Fruit fly (Drosophila melanogaster): Measurements from ENCODE around the gene snf.

snf gene

DNA sequence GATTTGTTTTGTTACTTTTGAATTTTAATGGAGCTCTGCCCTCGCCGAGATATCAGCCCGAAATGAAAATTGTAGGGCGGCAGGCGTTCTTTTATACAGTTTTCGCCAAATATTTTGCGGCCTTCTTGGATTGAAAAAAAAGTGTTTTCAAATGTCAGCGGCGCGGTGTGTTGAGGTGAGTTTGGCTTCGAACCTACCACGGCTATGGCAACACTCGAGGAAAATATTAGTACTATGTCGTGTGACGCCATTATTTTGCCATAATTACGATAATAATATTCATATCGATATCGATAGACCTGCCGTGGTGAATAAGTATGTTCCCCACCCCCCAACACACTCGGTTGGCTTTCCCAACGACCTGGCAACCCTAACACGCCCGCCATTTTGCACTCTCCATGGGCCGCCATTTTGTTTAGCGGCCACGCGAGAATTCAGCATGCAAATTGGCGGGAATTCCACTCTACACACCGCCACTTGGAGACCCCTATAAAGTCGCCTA, 2.8 kb downstream of the snf start, which contains the start of the genes TrxT and dhd (continued):
- TF ChIP-seq unc-4 (GFP tag; IDR thresholded peaks at IDR 0.05; ENCODE audit: partially characterized antibody) (peak; percentile 65), tio (GFP tag; optimal IDR thresholded peaks at IDR 0.05) (no peak), knrl (GFP tag; IDR thresholded peaks at IDR 0.05; ENCODE audit: partially characterized antibody) (peak; percentile 40; the same call in 2 of the 3 replicates), CG9727 (GFP tag; optimal IDR thresholded peaks at IDR 0.05) (peak; percentile 21), ato (GFP tag; IDR thresholded peaks at IDR 0.05; ENCODE audit: partially characterized antibody) (peak; percentile 47; the same call in 1 of the 2 replicates), CHES-1-like (GFP tag; optimal IDR thresholded peaks at IDR 0.05) (peak; percentile 38), lmd (GFP tag; IDR thresholded peaks at IDR 0.05) (peak; percentile 42; the same call in 1 of the 2 replicates), nmo (GFP tag; optimal IDR thresholded peaks at IDR 0.05) (peak; percentile 46), Pdp1 (GFP tag; optimal IDR thresholded peaks at IDR 0.05) (peak in 1 of 2 experiments; percentile 25), Drgx (GFP tag; IDR thresholded peaks at IDR 0.05) (peak; percentile 69), CG2712 (tag; optimal IDR thresholded peaks at IDR 0.05) (no peak), vnd (GFP tag; IDR thresholded peaks at IDR 0.05; ENCODE audit: partially characterized antibody) (0 out of 3 replicates have a peak, but pooled peaks have one; percentile 11), onecut (GFP tag; IDR thresholded peaks at IDR 0.05) (0 out of 2 replicates have a peak, but pooled peaks have one; percentile 16), wek (GFP tag; optimal IDR thresholded peaks at IDR 0.05) (no peak), CG17829 (tag; optimal IDR thresholded peaks at IDR 0.05) (no peak), prd (optimal IDR thresholded peaks at IDR 0.05) (no peak), prd (GFP tag; IDR thresholded peaks at IDR 0.05) (peak; percentile 39; the same call in 1 of the 3 replicates), CG13424 (tag; optimal IDR thresholded peaks at IDR 0.05) (peak; percentile 6), Nf-YA (GFP tag; IDR thresholded peaks at IDR 0.05) (no peak), CG4328 (GFP tag; optimal IDR thresholded peaks at IDR 0.05) (no peak), Ravus (GFP tag; IDR thresholded peaks at IDR 0.05) (no peak), Ets65A (GFP tag) (no peak), yki (optimal IDR thresholded peaks at IDR 0.05) (no peak), Atf6 (GFP tag; IDR thresholded peaks at IDR 0.05) (0 out of 2 replicates have a peak, but pooled peaks have one; percentile 29), HLHmδ (GFP tag; optimal IDR thresholded peaks at IDR 0.05) (peak; percentile 21), chif (GFP tag; optimal IDR thresholded peaks at IDR 0.05) (no peak), Doc2 (GFP tag; IDR thresholded peaks at IDR 0.05) (no peak), schlank (tag; optimal IDR thresholded peaks at IDR 0.05) (peak; percentile 19), HLH54F (GFP tag; optimal IDR thresholded peaks at IDR 0.05) (no peak), CG8388 (GFP tag; optimal IDR thresholded peaks at IDR 0.05) (no peak), amos (GFP tag; IDR thresholded peaks at IDR 0.05; ENCODE audit: partially characterized antibody) (peak; percentile 54; the same call in 1 of the 2 replicates), tna (GFP tag; IDR thresholded peaks at IDR 0.05; ENCODE audit: partially characterized antibody) (peak; percentile 57; the same call in 1 of the 2 replicates), kni (GFP tag; optimal IDR thresholded peaks at IDR 0.05) (no peak), Taf1 (GFP tag; IDR thresholded peaks at IDR 0.05) (no peak), zfh2 (GFP tag; optimal IDR thresholded peaks at IDR 0.05) (no peak), en (GFP tag; optimal IDR thresholded peaks at IDR 0.05) (no peak), CG10979 (tag; optimal IDR thresholded peaks at IDR 0.05) (peak; percentile 9), Xrp1 (GFP tag; IDR thresholded peaks at IDR 0.05) (peak; percentile 48; the same call in 1 of the 2 replicates), CG11456 (GFP tag; IDR thresholded peaks at IDR 0.05) (0 out of 3 replicates have a peak, but pooled peaks have one; percentile 57), CG13287 (GFP tag; IDR thresholded peaks at IDR 0.05; ENCODE audit: partially characterized antibody) (peak; percentile 77), CG13624 (GFP tag; optimal IDR thresholded peaks at IDR 0.05) (peak; percentile 45), CG3726 (GFP tag; IDR thresholded peaks at IDR 0.05) (0 out of 3 replicates have a peak, but pooled peaks have one; percentile 32), Mes4 (GFP tag; optimal IDR thresholded peaks at IDR 0.05) (no peak), tx (GFP tag; optimal IDR thresholded peaks at IDR 0.05) (no peak), Chrac-16 (GFP tag; optimal IDR thresholded peaks at IDR 0.05) (no peak), rib (GFP tag; IDR thresholded peaks at IDR 0.05) (0 out of 2 replicates have a peak, but pooled peaks have one; percentile 43), klu (GFP tag; IDR thresholded peaks at IDR 0.05) (no peak), CG7963 (GFP tag; IDR thresholded peaks at IDR 0.05; ENCODE audit: partially characterized antibody) (0 out of 3 replicates have a peak, but pooled peaks have one; percentile 4), CG7987 (GFP tag; optimal IDR thresholded peaks at IDR 0.05) (peak; percentile 48), CG10321 (GFP tag; IDR thresholded peaks at IDR 0.05) (no peak)

All from whole organism, embryonic.